Worm (Caenorhabditis elegans): ENCODE measurements around the gene oac-22.

- no peak for TF ChIP-seq nhr-237 (tag; optimal IDR thresholded peaks at IDR 0.05)
- TF ChIP-seq nhr-28 (tag; optimal IDR thresholded peaks at IDR 0.05) = no peak
- TF ChIP-seq pha-4 (tag; optimal IDR thresholded peaks at IDR 0.05) = no peak
- TF ChIP-seq unc-39 (tag; optimal IDR thresholded peaks at IDR 0.05) = no peak
- TF ChIP-seq snpc-4 (tag; optimal IDR thresholded peaks at IDR 0.05) = no peak
- no peak for TF ChIP-seq lin-32 (GFP tag; optimal IDR thresholded peaks at IDR 0.05)
- no peak for TF ChIP-seq hlh-1 (tag; optimal IDR thresholded peaks at IDR 0.05)
- no peak for TF ChIP-seq mls-2 (tag; optimal IDR thresholded peaks at IDR 0.05)
- no peak for TF ChIP-seq nhr-12 (tag; optimal IDR thresholded peaks at IDR 0.05)
- no peak for TF ChIP-seq elt-3 (tag; optimal IDR thresholded peaks at IDR 0.05)
Observed at ce11 chrIV:3915296-3915695, 29.8 kb downstream of the oac-22 start, which contains the start of gene srz-20.
